Worm (Caenorhabditis elegans): ENCODE results near the gene msp-49.

DNA sequence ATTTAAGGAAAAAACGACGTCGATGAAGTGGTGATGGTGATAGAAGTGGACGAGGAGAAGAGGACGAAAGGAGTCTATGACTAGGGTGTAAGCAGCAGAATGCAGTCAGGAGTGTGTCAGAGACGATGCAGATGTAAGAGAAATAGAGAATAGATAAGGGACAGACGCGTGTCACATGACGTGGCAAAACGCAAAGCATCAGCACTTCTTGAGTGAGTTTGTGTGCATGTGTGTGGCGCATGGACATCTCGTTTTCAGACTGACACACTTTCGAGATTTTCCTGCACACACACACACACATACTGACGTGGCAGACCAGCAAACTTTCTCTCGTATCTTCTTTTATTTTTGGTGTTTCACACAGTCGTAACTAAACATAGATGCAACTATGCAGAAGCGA, 11.7 kb upstream of the msp-49 start:
- no peak; the same call in 1 of the 2 replicates for TF ChIP-seq flt-1 (GFP tag; IDR thresholded peaks at IDR 0.05)
- TF ChIP-seq med-1 (GFP tag; optimal IDR thresholded peaks at IDR 0.05; ENCODE audit: insufficient read depth), result no peak
- no peak for TF ChIP-seq tab-1 (GFP tag; IDR thresholded peaks at IDR 0.05)
- no peak for TF ChIP-seq T22C8.4 (GFP tag; IDR thresholded peaks at IDR 0.05)
- TF ChIP-seq klf-2 (GFP tag; conservative IDR thresholded peaks at IDR 0.05), result no peak
- TF ChIP-seq ref-1 (GFP tag; conservative IDR thresholded peaks at IDR 0.05), result no peak
- TF ChIP-seq ztf-29 (GFP tag; IDR thresholded peaks at IDR 0.05), result no peak
- no peak for TF ChIP-seq ztf-23 (GFP tag; IDR thresholded peaks at IDR 0.05)
